Fruit fly (Drosophila melanogaster): ENCODE measurements around the gene 14-3-3epsilon.

dm6 chr3R:18274328-18275098 lies 32.2 kb downstream of the 14-3-3epsilon start, which contains the start of the genes Vps39 and eIF1A:
- TF ChIP-seq psq (optimal IDR thresholded peaks at IDR 0.05) (no peak), pan (optimal IDR thresholded peaks at IDR 0.05) (no peak)
